Fruit fly (Drosophila melanogaster) whole organism, prepupa: ENCODE measurements around the gene Cp18.

Experiments
- CG15336 ChIP-seq: fragments of 200-800 bp; sonication (Bioruptor generic); IDR thresholded peaks from 2 replicates; pipeline ENCODE4 v1.3.6; 2022; ENCODE audit warnings: missing biosample characterization, missing genetic modification characterization
- CG32006 ChIP-seq: fragments of 200-800 bp; sonication (Bioruptor generic); optimal IDR thresholded peaks from 3 replicates; lab custom pipeline; 2017; ENCODE audit warnings: missing biosample characterization, mild to moderate bottlenecking, missing genetic modification characterization
- CG4318 ChIP-seq: fragments of 200-800 bp; sonication (Bioruptor generic); optimal IDR thresholded peaks from 3 replicates; lab custom pipeline; 2017; ENCODE audit warnings: missing biosample characterization, mild to moderate bottlenecking, missing genetic modification characterization
- Sox102F ChIP-seq: fragments of 200-800 bp; sonication (Bioruptor generic); optimal IDR thresholded peaks from 2 replicates; lab custom pipeline; 2016; ENCODE audit warnings: missing biosample characterization, mild to moderate bottlenecking, missing genetic modification characterization

- TF ChIP-seq CG4318 (GFP tag; lab: Kevin White, UChicago) (no peak), CG32006 (GFP tag; lab: Kevin White, UChicago) (peak; percentile 48), Sox102F (GFP tag; lab: Kevin White, UChicago) (peak; percentile 48), CG15336 (peak; percentile 20; the same call in 1 of the 2 replicates)
Observed at dm6 chr3L:8763037-8763454, 36.5 kb downstream of the Cp18 start.
